Worm (Caenorhabditis elegans) whole organism, L3 larva: Measurements from ENCODE around the gene F55C5.17.

ENCODE experiments used
- R02D3.7 ChIP-seq: fragments of 150-350 bp; optimal IDR thresholded peaks from 2 replicates; lab custom pipeline; 2014; ENCODE audit warnings: missing biosample characterization, missing genetic modification characterization
- ZK546.5 ChIP-seq: sonication (generic microtip); optimal IDR thresholded peaks from 2 replicates; lab custom pipeline; 2017; ENCODE audit warnings: missing biosample characterization, missing genetic modification characterization
- ama-1 ChIP-seq: fragments of 150-350 bp; optimal IDR thresholded peaks from 2 replicates; lab custom pipeline; 2018
- ceh-16 ChIP-seq: sonication (generic microtip); optimal IDR thresholded peaks from 2 replicates; lab custom pipeline; 2017; ENCODE audit warnings: missing biosample characterization, missing genetic modification characterization
- ceh-28 ChIP-seq: fragments of 150-350 bp; optimal IDR thresholded peaks from 2 replicates; lab custom pipeline; 2014; ENCODE audit warnings: missing biosample characterization, missing genetic modification reagents, missing genetic modification characterization
- ceh-82 ChIP-seq: fragments of 150-350 bp; optimal IDR thresholded peaks from 2 replicates; lab custom pipeline; 2014; ENCODE audit warnings: missing biosample characterization, missing genetic modification characterization
- ceh-9 ChIP-seq: sonication (generic microtip); optimal IDR thresholded peaks from 2 replicates; lab custom pipeline; 2018; ENCODE audit warnings: missing biosample characterization, missing genetic modification characterization
- daf-12 ChIP-seq: fragments of 150-350 bp; optimal IDR thresholded peaks from 2 replicates; lab custom pipeline; 2014; ENCODE audit warnings: missing biosample characterization, missing genetic modification reagents, missing genetic modification characterization
- egl-27 ChIP-seq: sonication (generic microtip); optimal IDR thresholded peaks from 4 replicates; lab custom pipeline; 2017; ENCODE audit warnings: missing biosample characterization, missing genetic modification reagents, missing genetic modification characterization
- elt-1 ChIP-seq: fragments of 150-350 bp; optimal IDR thresholded peaks from 2 replicates; lab custom pipeline; 2014; ENCODE audit warnings: missing biosample characterization, missing genetic modification characterization
- eor-1 ChIP-seq, 2 experiments: fragments of 150-350 bp; optimal IDR thresholded peaks; 2 replicates each; lab custom pipeline; 2014 to 2018; ENCODE audit warnings: missing biosample characterization in 2 of 2, missing genetic modification characterization in 2 of 2
- fkh-10 ChIP-seq: sonication (generic microtip); optimal IDR thresholded peaks from 2 replicates; lab custom pipeline; 2017; ENCODE audit warnings: missing biosample characterization, missing genetic modification reagents, missing genetic modification characterization
- fos-1 ChIP-seq: fragments of 150-350 bp; optimal IDR thresholded peaks from 2 replicates; lab custom pipeline; 2014; ENCODE audit warnings: missing biosample characterization, missing genetic modification characterization
- hmg-11 ChIP-seq: sonication (generic microtip); optimal IDR thresholded peaks from 2 replicates; lab custom pipeline; 2016; ENCODE audit warnings: missing genetic modification characterization, missing compliant biosample characterization
- jun-1 ChIP-seq: fragments of 150-350 bp; optimal IDR thresholded peaks from 2 replicates; lab custom pipeline; 2014; ENCODE audit warnings: missing biosample characterization, missing genetic modification reagents, missing genetic modification characterization
- lin-15B ChIP-seq: fragments of 150-350 bp; optimal IDR thresholded peaks from 2 replicates; lab custom pipeline; 2014; ENCODE audit warnings: missing biosample characterization, missing genetic modification characterization
- lsy-12 ChIP-seq: sonication (generic microtip); optimal IDR thresholded peaks from 2 replicates; lab custom pipeline; 2016; ENCODE audit warnings: mild to moderate bottlenecking, missing genetic modification characterization, missing compliant biosample characterization
- mdl-1 ChIP-seq: fragments of 150-350 bp; optimal IDR thresholded peaks from 2 replicates; lab custom pipeline; 2014; ENCODE audit warnings: missing biosample characterization, missing genetic modification characterization
- mml-1 ChIP-seq: fragments of 150-350 bp; sonication (generic microtip); optimal IDR thresholded peaks from 3 replicates; lab custom pipeline; 2014; ENCODE audit warnings: missing biosample characterization, missing genetic modification characterization
- nhr-11 ChIP-seq: fragments of 150-350 bp; optimal IDR thresholded peaks from 2 replicates; lab custom pipeline; 2014; ENCODE audit warnings: missing biosample characterization, missing genetic modification characterization
- nhr-12 ChIP-seq: fragments of 150-350 bp; optimal IDR thresholded peaks from 2 replicates; lab custom pipeline; 2014; ENCODE audit warnings: missing biosample characterization, missing genetic modification characterization
- nhr-25 ChIP-seq: sonication (generic microtip); optimal IDR thresholded peaks from 2 replicates; lab custom pipeline; 2017; ENCODE audit warnings: missing biosample characterization, missing genetic modification characterization
- nhr-28 ChIP-seq: fragments of 150-350 bp; optimal IDR thresholded peaks from 2 replicates; lab custom pipeline; 2014; ENCODE audit warnings: missing biosample characterization, missing genetic modification characterization
- nhr-43 ChIP-seq: sonication (generic microtip); optimal IDR thresholded peaks from 2 replicates; lab custom pipeline; 2016; ENCODE audit warnings: mild to moderate bottlenecking, missing genetic modification characterization, missing compliant biosample characterization; ENCODE audit not compliant: poor library complexity, severe bottlenecking
- nhr-67 ChIP-seq: fragments of 150-350 bp; optimal IDR thresholded peaks from 2 replicates; lab custom pipeline; 2014; ENCODE audit warnings: missing biosample characterization, missing genetic modification characterization
- nhr-77 ChIP-seq: fragments of 150-350 bp; optimal IDR thresholded peaks from 2 replicates; lab custom pipeline; 2014; ENCODE audit warnings: missing biosample characterization, missing genetic modification characterization
- pha-4 ChIP-seq: fragments of 150-350 bp; optimal IDR thresholded peaks from 2 replicates; lab custom pipeline; 2014; ENCODE audit warnings: missing biosample characterization, missing genetic modification reagents, missing genetic modification characterization
- pqm-1 ChIP-seq: fragments of 150-350 bp; optimal IDR thresholded peaks from 2 replicates; lab custom pipeline; 2017; ENCODE audit warnings: missing biosample characterization, missing genetic modification characterization, inconsistent platforms
- skn-1 ChIP-seq: fragments of 150-350 bp; optimal IDR thresholded peaks from 2 replicates; lab custom pipeline; 2014; ENCODE audit warnings: missing biosample characterization, missing genetic modification characterization
- tbx-2 ChIP-seq: sonication (generic microtip); optimal IDR thresholded peaks from 2 replicates; lab custom pipeline; 2016; ENCODE audit warnings: mild to moderate bottlenecking, missing genetic modification characterization, missing compliant biosample characterization
- unc-39 ChIP-seq: sonication (generic microtip); optimal IDR thresholded peaks from 4 replicates; lab custom pipeline; 2017; ENCODE audit warnings: missing biosample characterization, missing genetic modification characterization
- unc-62 ChIP-seq: fragments of 150-350 bp; sonication (generic microtip); optimal IDR thresholded peaks from 4 replicates; lab custom pipeline; 2014; ENCODE audit warnings: missing biosample characterization, missing genetic modification reagents, missing genetic modification characterization
- zag-1 ChIP-seq: fragments of 150-350 bp; optimal IDR thresholded peaks from 2 replicates; lab custom pipeline; 2014; ENCODE audit warnings: missing biosample characterization, missing genetic modification characterization
- ztf-11 ChIP-seq: fragments of 150-350 bp; optimal IDR thresholded peaks from 2 replicates; lab custom pipeline; 2014; ENCODE audit warnings: missing biosample characterization, missing genetic modification characterization
- ztf-4 ChIP-seq: fragments of 150-350 bp; optimal IDR thresholded peaks from 2 replicates; lab custom pipeline; 2014; ENCODE audit warnings: missing biosample characterization, missing genetic modification characterization

Gene F55C5.17

DNA sequence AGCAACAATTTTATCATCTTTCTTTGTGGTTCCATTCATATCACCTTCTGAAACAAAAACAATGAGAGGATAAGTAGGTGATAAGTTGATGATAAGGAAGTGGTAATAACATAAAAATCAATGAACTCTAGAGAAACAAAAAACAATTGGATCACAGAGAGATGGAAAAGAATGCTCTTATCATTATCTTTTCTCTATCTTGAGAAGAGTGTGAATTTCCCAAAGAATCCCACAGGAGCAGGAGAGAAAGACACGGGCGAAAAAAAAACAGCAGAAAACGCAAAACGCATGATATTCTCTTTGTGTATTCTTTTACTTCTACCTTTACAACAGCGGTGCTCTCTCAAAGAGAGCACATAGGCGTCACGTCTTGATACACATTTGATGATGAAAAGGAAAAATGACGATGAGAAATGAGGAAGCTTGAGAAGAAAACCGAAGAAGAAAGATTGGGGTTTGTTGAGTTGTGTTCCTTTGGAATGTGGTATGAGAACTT is 33.0 kb upstream of the F55C5.17 start, which contains the start of gene twk-24:
twk-24 (minus strand) TSS at position 51 of the 496 bp plus-strand sequence.
- TF ChIP-seq ztf-4 (tag; lab: Kevin White, UChicago) = no peak
- no peak for TF ChIP-seq fkh-10 (GFP tag; lab: Kevin White, UChicago)
- no peak for TF ChIP-seq nhr-12 (tag; lab: Kevin White, UChicago)
- TF ChIP-seq fos-1 = no peak
- TF ChIP-seq unc-39 (tag; lab: Kevin White, UChicago) = no peak
- TF ChIP-seq nhr-11 (tag; lab: Kevin White, UChicago) = no peak
- no peak for TF ChIP-seq ceh-9 (tag; lab: Kevin White, UChicago)
- no peak for TF ChIP-seq pqm-1
- TF ChIP-seq nhr-28 (tag; lab: Kevin White, UChicago) = no peak
- no peak for TF ChIP-seq ceh-28
- no peak for TF ChIP-seq ama-1 (lab: Kevin White, UChicago)
- no peak for TF ChIP-seq pha-4
- TF ChIP-seq ZK546.5 (tag; lab: Kevin White, UChicago) = no peak
- TF ChIP-seq hmg-11 (tag; lab: Kevin White, UChicago) = no peak
- no peak for TF ChIP-seq skn-1 (tag; lab: Kevin White, UChicago)
- TF ChIP-seq tbx-2 = no peak

- TF ChIP-seq hmg-11 (tag; lab: Kevin White, UChicago) (no peak), nhr-28 (tag; lab: Kevin White, UChicago) (no peak), lin-15B (tag; lab: Kevin White, UChicago) (peak; percentile 19), nhr-11 (tag; lab: Kevin White, UChicago) (no peak), skn-1 (tag; lab: Kevin White, UChicago) (no peak), ZK546.5 (tag; lab: Kevin White, UChicago) (no peak), ceh-16 (tag; lab: Kevin White, UChicago) (no peak)
Observed at ce11 chrV:12271495-12271894, 30.8 kb upstream of the F55C5.17 start, which contains the start of the genes tsfm-1 and capg-2. Gene tsfm-1, minus strand, starts transcription at chrV:12271551. Gene capg-2, plus strand, starts transcription at chrV:12271873.

DNA sequence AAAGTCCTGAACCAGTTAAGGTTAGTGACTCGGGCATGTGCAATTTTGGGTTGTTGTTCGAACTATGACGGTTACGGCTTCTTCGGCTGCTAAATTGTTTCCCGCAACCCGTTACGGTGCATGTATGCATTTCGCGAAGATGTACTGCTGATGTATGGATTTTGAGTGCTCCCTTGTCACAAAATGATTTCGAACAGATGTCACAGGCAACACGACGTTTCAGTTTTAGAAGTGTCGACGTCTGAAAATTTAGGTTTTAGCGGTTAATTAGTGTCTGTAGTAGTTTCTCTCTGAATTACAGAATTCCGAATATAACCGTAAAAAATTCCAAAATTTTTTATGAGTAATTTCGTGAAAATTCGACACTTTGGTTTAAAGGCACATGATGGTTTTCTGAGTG is 26.6 kb upstream of the F55C5.17 start:
- no peak for TF ChIP-seq mdl-1 (tag; lab: Kevin White, UChicago)
- TF ChIP-seq elt-1 = no peak
- no peak for TF ChIP-seq pha-4
- TF ChIP-seq ztf-4 (tag; lab: Kevin White, UChicago) = no peak
- TF ChIP-seq nhr-77 (tag; lab: Kevin White, UChicago) = no peak
- TF ChIP-seq lsy-12 (tag; lab: Kevin White, UChicago) = no peak
- TF ChIP-seq mml-1 (tag; lab: Kevin White, UChicago) = no peak
- TF ChIP-seq daf-12 = no peak

DNA sequence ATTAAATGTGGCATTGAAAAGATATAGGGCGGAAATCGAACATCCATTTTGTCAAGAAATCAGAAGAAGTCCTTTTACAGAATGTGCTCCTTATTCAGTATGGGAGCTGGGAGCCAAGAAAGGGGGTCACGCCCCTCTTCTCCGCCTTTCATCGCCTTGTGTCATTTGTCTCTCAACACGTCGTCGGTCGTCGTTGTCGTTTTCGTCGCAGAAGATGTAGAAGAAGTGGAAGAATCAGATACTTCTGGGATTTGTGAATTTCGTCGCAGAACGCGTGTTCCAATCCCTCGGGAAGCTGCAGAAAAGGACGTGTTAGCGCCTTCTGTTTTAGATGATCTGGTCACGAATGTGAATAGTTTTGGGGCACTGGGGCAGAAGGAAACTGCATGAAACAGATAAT is 25.4 kb upstream of the F55C5.17 start, which contains the start of gene bnc-1:
bnc-1 (minus strand) TSS at position 101 of the 400 bp plus-strand sequence.
- TF ChIP-seq lin-15B (tag; lab: Kevin White, UChicago) (no peak), eor-1 (tag; optimal IDR thresholded peaks at IDR 0.05; lab: Kevin White, UChicago) (no peak), nhr-11 (tag; lab: Kevin White, UChicago) (no peak), jun-1 (tag; lab: Kevin White, UChicago) (no peak), egl-27 (no peak), zag-1 (tag; lab: Kevin White, UChicago) (no peak), nhr-28 (tag; lab: Kevin White, UChicago) (no peak), hmg-11 (tag; lab: Kevin White, UChicago) (no peak), fkh-10 (GFP tag; lab: Kevin White, UChicago) (no peak), nhr-25 (tag; lab: Kevin White, UChicago) (no peak), ztf-11 (tag; lab: Kevin White, UChicago) (no peak), R02D3.7 (tag; lab: Kevin White, UChicago) (no peak)

DNA sequence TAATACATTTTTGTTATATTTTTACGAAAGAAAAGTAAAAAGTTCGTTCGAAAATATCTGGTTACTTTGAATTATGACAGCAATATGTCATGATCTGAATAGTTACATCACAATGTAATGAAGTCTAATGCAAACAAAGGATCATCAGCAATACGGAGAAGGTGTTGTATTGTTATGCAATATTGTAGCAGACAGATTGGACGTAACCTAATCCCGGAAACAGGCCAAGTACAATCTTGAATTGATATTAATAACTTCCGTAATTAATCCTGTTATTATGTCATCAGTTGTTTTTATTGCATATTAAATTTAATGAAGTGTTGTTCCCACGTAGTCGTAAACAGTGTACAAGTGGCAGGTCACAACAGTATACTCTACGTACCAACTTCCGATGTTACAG is 20.8 kb upstream of the F55C5.17 start:
- TF ChIP-seq skn-1 (tag; lab: Kevin White, UChicago) (no peak), R02D3.7 (tag; lab: Kevin White, UChicago) (no peak), nhr-12 (tag; lab: Kevin White, UChicago) (no peak), nhr-67 (no peak), eor-1 (tag; optimal IDR thresholded peaks at IDR 0.05; lab: Kevin White, UChicago) (no peak), ZK546.5 (tag; lab: Kevin White, UChicago) (no peak), unc-62 (GFP tag; lab: Kevin White, UChicago) (no peak), ama-1 (lab: Kevin White, UChicago) (no peak), nhr-28 (tag; lab: Kevin White, UChicago) (no peak), unc-39 (tag; lab: Kevin White, UChicago) (no peak), mml-1 (tag; lab: Kevin White, UChicago) (no peak), egl-27 (no peak), ceh-82 (tag; lab: Kevin White, UChicago) (no peak), nhr-43 (tag; lab: Kevin White, UChicago) (no peak), zag-1 (tag; lab: Kevin White, UChicago) (no peak)
